Fruit fly (Drosophila melanogaster) whole organism, embryonic: ENCODE measurements around the gene CG4613.

Experiments
- ATbp ChIP-seq: fragments of 200-800 bp; sonication (Bioruptor generic); optimal IDR thresholded peaks from 2 replicates; lab custom pipeline; 2017; ENCODE audit warnings: missing biosample characterization, mild to moderate bottlenecking, missing genetic modification characterization, missing genetic modification reagents
- Asciz ChIP-seq: fragments of 200-800 bp; sonication (Bioruptor generic); optimal IDR thresholded peaks from 2 replicates; lab custom pipeline; 2017; ENCODE audit warnings: missing biosample characterization, mild to moderate bottlenecking, missing genetic modification characterization, missing genetic modification reagents
- Bteb2 ChIP-seq: fragments of 200-800 bp; sonication (Bioruptor generic); optimal IDR thresholded peaks from 2 replicates; lab custom pipeline; 2016; ENCODE audit warnings: missing biosample characterization, missing genetic modification characterization
- CG10147 ChIP-seq: fragments of 200-800 bp; sonication (Bioruptor generic); optimal IDR thresholded peaks from 2 replicates; lab custom pipeline; 2019; ENCODE audit warnings: missing biosample characterization, mild to moderate bottlenecking, missing genetic modification characterization, moderate library complexity
- CG10543 ChIP-seq: fragments of 200-800 bp; sonication (Bioruptor generic); optimal IDR thresholded peaks from 3 replicates; lab custom pipeline; 2017; ENCODE audit warnings: missing biosample characterization, mild to moderate bottlenecking, missing genetic modification characterization, moderate library complexity
- CG11696 ChIP-seq: fragments of 200-800 bp; sonication (Bioruptor generic); IDR thresholded peaks from 2 replicates; pipeline ENCODE4 v1.3.6; 2022; ENCODE audit warnings: missing biosample characterization, missing genetic modification characterization
- CG12769 ChIP-seq: fragments of 200-800 bp; sonication (Bioruptor generic); optimal IDR thresholded peaks from 2 replicates; lab custom pipeline; 2019; ENCODE audit warnings: missing biosample characterization, mild to moderate bottlenecking, missing genetic modification characterization, moderate library complexity
- CG15601 ChIP-seq: fragments of 200-800 bp; sonication (Bioruptor generic); optimal IDR thresholded peaks from 3 replicates; lab custom pipeline; 2019; ENCODE audit warnings: missing biosample characterization, mild to moderate bottlenecking, missing genetic modification characterization, moderate library complexity
- CG2199 ChIP-seq: fragments of 200-800 bp; sonication (Bioruptor generic); IDR thresholded peaks from 3 replicates; pipeline ENCODE4 v1.3.6; 2022; ENCODE audit warnings: missing biosample characterization, missing genetic modification characterization
- CG3065 ChIP-seq: fragments of 200-800 bp; sonication (Bioruptor generic); optimal IDR thresholded peaks from 2 replicates; lab custom pipeline; 2016; ENCODE audit warnings: missing biosample characterization, missing genetic modification characterization
- CG31441 ChIP-seq: fragments of 200-800 bp; sonication (Bioruptor generic); IDR thresholded peaks from 2 replicates; pipeline ENCODE4 v1.3.6; 2022; ENCODE audit warnings: missing biosample characterization, missing genetic modification characterization
- CG3407 ChIP-seq: fragments of 200-800 bp; sonication (Bioruptor generic); optimal IDR thresholded peaks from 2 replicates; lab custom pipeline; 2018; ENCODE audit warnings: missing biosample characterization, mild to moderate bottlenecking, missing genetic modification characterization
- CG34376 ChIP-seq: fragments of 200-800 bp; sonication (Bioruptor generic); optimal IDR thresholded peaks from 2 replicates; lab custom pipeline; 2018; ENCODE audit warnings: missing biosample characterization, mild to moderate bottlenecking, missing genetic modification characterization
- CG4328 ChIP-seq: fragments of 200-800 bp; sonication (Bioruptor generic); optimal IDR thresholded peaks from 3 replicates; lab custom pipeline; 2017; ENCODE audit warnings: missing biosample characterization, missing genetic modification reagents, missing genetic modification characterization
- CG4707 ChIP-seq: fragments of 200-800 bp; sonication (Bioruptor generic); optimal IDR thresholded peaks from 2 replicates; lab custom pipeline; 2018; ENCODE audit warnings: missing biosample characterization, mild to moderate bottlenecking, missing genetic modification characterization, moderate library complexity
- CG4854 ChIP-seq: fragments of 200-800 bp; sonication (Bioruptor generic); optimal IDR thresholded peaks from 2 replicates; lab custom pipeline; 2016; ENCODE audit warnings: missing biosample characterization, missing genetic modification characterization, inconsistent platforms
- CG7372 ChIP-seq: fragments of 200-800 bp; sonication (Bioruptor generic); IDR thresholded peaks from 2 replicates; pipeline ENCODE4 v1.3.6; 2022; ENCODE audit warnings: missing biosample characterization, missing genetic modification characterization
- CG8388 ChIP-seq: fragments of 200-800 bp; sonication (Bioruptor generic); optimal IDR thresholded peaks from 2 replicates; lab custom pipeline; 2019; ENCODE audit warnings: missing biosample characterization, mild to moderate bottlenecking, missing genetic modification characterization, moderate library complexity
- CG8924 ChIP-seq: fragments of 200-800 bp; optimal IDR thresholded peaks from 3 replicates; lab custom pipeline; 2019; ENCODE audit warnings: missing biosample characterization, mild to moderate bottlenecking, missing genetic modification characterization, moderate library complexity
- Ets65A ChIP-seq: fragments of 200-800 bp; sonication (Bioruptor generic); peaks from one replicate; lab custom pipeline; 2016; ENCODE audit warnings: missing biosample characterization, missing genetic modification characterization
- Ets97D ChIP-seq: fragments of 200-800 bp; sonication (Bioruptor generic); optimal IDR thresholded peaks from 3 replicates; lab custom pipeline; 2016; ENCODE audit warnings: missing biosample characterization, missing genetic modification characterization
- GATAe ChIP-seq: fragments of 200-800 bp; sonication (Bioruptor generic); conservative IDR thresholded peaks from 2 replicates; pipeline ENCODE4 v1.3.6; 2022; ENCODE audit warnings: missing biosample characterization, missing genetic modification characterization
- Hsf ChIP-seq: fragments of 200-800 bp; sonication (Bioruptor generic); optimal IDR thresholded peaks from 3 replicates; lab custom pipeline; 2016; ENCODE audit warnings: missing biosample characterization, missing genetic modification characterization
- Jarid2 ChIP-seq: fragments of 200-800 bp; sonication (Bioruptor generic); optimal IDR thresholded peaks from 3 replicates; lab custom pipeline; 2017; ENCODE audit warnings: mild to moderate bottlenecking, missing biosample characterization, missing genetic modification reagents, missing genetic modification characterization
- MESR4 ChIP-seq: fragments of 200-800 bp; sonication (Bioruptor generic); optimal IDR thresholded peaks from 2 replicates; lab custom pipeline; 2018; ENCODE audit warnings: missing biosample characterization, mild to moderate bottlenecking, missing genetic modification characterization, moderate library complexity
- Mes4 ChIP-seq: fragments of 200-800 bp; sonication (Bioruptor generic); optimal IDR thresholded peaks from 2 replicates; lab custom pipeline; 2016; ENCODE audit warnings: missing biosample characterization, missing genetic modification characterization
- Nf-YB ChIP-seq: fragments of 200-800 bp; sonication (Bioruptor generic); optimal IDR thresholded peaks from 3 replicates; lab custom pipeline; 2019; ENCODE audit warnings: missing biosample characterization, mild to moderate bottlenecking, missing genetic modification characterization, moderate library complexity
- Nf-YC ChIP-seq: fragments of 200-800 bp; optimal IDR thresholded peaks from 3 replicates; lab custom pipeline; 2019; ENCODE audit warnings: missing biosample characterization, mild to moderate bottlenecking, missing genetic modification characterization, moderate library complexity
- NfI ChIP-seq: fragments of 200-800 bp; sonication (Bioruptor generic); optimal IDR thresholded peaks from 3 replicates; lab custom pipeline; 2018; ENCODE audit warnings: missing biosample characterization, mild to moderate bottlenecking, missing genetic modification characterization, moderate library complexity
- Ptx1 ChIP-seq: fragments of 200-800 bp; sonication (Bioruptor generic); IDR thresholded peaks from 2 replicates; pipeline ENCODE4 v1.3.6; 2022; ENCODE audit warnings: missing biosample characterization, missing genetic modification characterization
- Six4 ChIP-seq: fragments of 200-800 bp; sonication (Bioruptor generic); optimal IDR thresholded peaks from 2 replicates; lab custom pipeline; 2016; ENCODE audit warnings: missing biosample characterization, missing genetic modification characterization
- bcd ChIP-seq: fragments of 200-800 bp; sonication (Bioruptor generic); optimal IDR thresholded peaks from 2 replicates; lab custom pipeline; 2017; ENCODE audit warnings: missing biosample characterization, mild to moderate bottlenecking, missing genetic modification characterization
- btn ChIP-seq: fragments of 200-800 bp; sonication (Bioruptor generic); optimal IDR thresholded peaks from 2 replicates; lab custom pipeline; 2016; ENCODE audit warnings: missing biosample characterization, missing genetic modification characterization
- crol ChIP-seq: fragments of 200-800 bp; sonication (Bioruptor generic); IDR thresholded peaks from 2 replicates; pipeline ENCODE4 v1.3.6; 2022; ENCODE audit warnings: missing biosample characterization, missing genetic modification characterization
- ewg ChIP-seq: fragments of 200-800 bp; sonication (Bioruptor generic); optimal IDR thresholded peaks from 3 replicates; lab custom pipeline; 2017; ENCODE audit warnings: mild to moderate bottlenecking, missing biosample characterization, missing genetic modification reagents, missing genetic modification characterization
- fd3F ChIP-seq: fragments of 200-800 bp; sonication (Bioruptor generic); optimal IDR thresholded peaks from 2 replicates; lab custom pipeline; 2018; ENCODE audit warnings: missing biosample characterization, mild to moderate bottlenecking, missing genetic modification characterization, moderate library complexity
- fd96Cb ChIP-seq: fragments of 200-800 bp; sonication (Bioruptor generic); optimal IDR thresholded peaks from 2 replicates; lab custom pipeline; 2018; ENCODE audit warnings: missing biosample characterization, mild to moderate bottlenecking, missing genetic modification characterization, moderate library complexity
- gsb ChIP-seq: fragments of 200-800 bp; sonication (Bioruptor generic); IDR thresholded peaks from 2 replicates; pipeline ENCODE4 v1.3.6; 2022; ENCODE audit warnings: missing biosample characterization, missing genetic modification characterization
- hkb ChIP-seq, 2 experiments: fragments of 200-800 bp in 1 of 2; fragments of >200 bp in 1 of 2; sonication (Bioruptor generic) in 1 of 2; IDR thresholded peaks in 1 of 2; optimal IDR thresholded peaks in 1 of 2; 2 replicates each; pipeline versions ENCODE4 v1.3.6 to Lab custom; 2017 to 2022; ENCODE audit warnings: missing biosample characterization in 1 of 2, missing genetic modification characterization in 1 of 2
- hth ChIP-seq: fragments of >200 bp; optimal IDR thresholded peaks from 2 replicates; lab custom pipeline; 2017; ENCODE audit warnings: inconsistent platforms
- ind ChIP-seq: fragments of 200-800 bp; sonication (Bioruptor generic); optimal IDR thresholded peaks from 3 replicates; lab custom pipeline; 2016; ENCODE audit warnings: missing biosample characterization, missing genetic modification characterization
- kah ChIP-seq: fragments of 200-800 bp; sonication (Bioruptor generic); optimal IDR thresholded peaks from 2 replicates; lab custom pipeline; 2018; ENCODE audit warnings: missing biosample characterization, mild to moderate bottlenecking, missing genetic modification characterization
- lab ChIP-seq: fragments of 200-800 bp; sonication (Bioruptor generic); optimal IDR thresholded peaks from 3 replicates; lab custom pipeline; 2017; ENCODE audit warnings: missing biosample characterization, missing genetic modification characterization, mild to moderate bottlenecking, moderate library complexity, missing genetic modification reagents
- mam ChIP-seq: fragments of 200-800 bp; sonication (Bioruptor generic); optimal IDR thresholded peaks from 3 replicates; lab custom pipeline; 2016; ENCODE audit warnings: missing biosample characterization, missing genetic modification characterization
- sens ChIP-seq: fragments of 200-800 bp; sonication (Bioruptor generic); peaks from one replicate; lab custom pipeline; 2016; ENCODE audit warnings: missing biosample characterization, missing genetic modification characterization
- sqz ChIP-seq: fragments of 200-800 bp; sonication (Bioruptor generic); optimal IDR thresholded peaks from 3 replicates; lab custom pipeline; 2018; ENCODE audit warnings: missing biosample characterization, mild to moderate bottlenecking, missing genetic modification characterization
- tap ChIP-seq: fragments of 200-800 bp; optimal IDR thresholded peaks from 3 replicates; lab custom pipeline; 2019; ENCODE audit warnings: missing biosample characterization, mild to moderate bottlenecking, missing genetic modification characterization, moderate library complexity
- vvl ChIP-seq: fragments of 200-800 bp; sonication (Bioruptor generic); IDR thresholded peaks from 2 replicates; pipeline ENCODE4 v1.3.6; 2022; ENCODE audit warnings: missing biosample characterization, missing genetic modification characterization

The CG4613 gene

dm6 chr3L:14544987-14545943, 23.8 kb upstream of the CG4613 start (continued):
- TF ChIP-seq Asciz (peak; percentile 56), fd3F (GFP tag; lab: Kevin White, UChicago) (peak; percentile 21), bcd (GFP tag; lab: Kevin White, UChicago) (peak; percentile 26), btn (GFP tag; lab: Kevin White, UChicago) (peak; percentile 6), Six4 (peak; percentile 23), kah (GFP tag; lab: Kevin White, UChicago) (peak; percentile 37), CG2199 (GFP tag; lab: Robert Waterston, UW) (peak; percentile 64; the same call in 1 of the 3 replicates), Jarid2 (GFP tag; lab: Kevin White, UChicago) (peak; percentile 33), Ets65A (GFP tag; lab: Kevin White, UChicago) (peak; percentile 91), CG11696 (0 out of 2 replicates have a peak, but pooled peaks have one; percentile 28), CG10147 (GFP tag; lab: Kevin White, UChicago) (no peak), CG12769 (tag; lab: Kevin White, UChicago) (peak; percentile 36), mam (GFP tag; lab: Kevin White, UChicago) (no peak), CG8388 (peak; percentile 44), hkb (optimal IDR thresholded peaks at IDR 0.05; lab: Kevin White, UChicago) (no peak), hkb (GFP tag; IDR thresholded peaks at IDR 0.05; lab: Robert Waterston, UW) (no peak; the same call in 1 of the 2 replicates), CG8924 (peak; percentile 69), fd96Cb (tag; lab: Kevin White, UChicago) (peak; percentile 67), tap (tag; lab: Kevin White, UChicago) (peak; percentile 53), CG34376 (GFP tag; lab: Kevin White, UChicago) (peak; percentile 22), CG4707 (no peak), Ets97D (GFP tag; lab: Kevin White, UChicago) (no peak), CG4328 (GFP tag; lab: Kevin White, UChicago) (peak; percentile 33), sens (GFP tag; lab: Kevin White, UChicago) (peak; percentile 85), CG3065 (no peak), CG7372 (GFP tag; lab: Robert Waterston, UW) (no peak), sqz (GFP tag; lab: Kevin White, UChicago) (peak; percentile 42), CG10543 (GFP tag; lab: Kevin White, UChicago) (peak; percentile 24), CG31441 (GFP tag; lab: Robert Waterston, UW) (peak; percentile 74; the same call in 1 of the 2 replicates), ATbp (GFP tag; lab: Kevin White, UChicago) (peak; percentile 25), Ptx1 (GFP tag; lab: Robert Waterston, UW) (peak; percentile 44), Bteb2 (GFP tag; lab: Kevin White, UChicago) (no peak), Mes4 (GFP tag; lab: Kevin White, UChicago) (no peak), crol (GFP tag; lab: Robert Waterston, UW) (no peak), NfI (GFP tag; lab: Kevin White, UChicago) (peak; percentile 24), CG3407 (GFP tag; lab: Kevin White, UChicago) (no peak), Hsf (GFP tag; lab: Kevin White, UChicago) (peak; percentile 30), CG15601 (tag; lab: Kevin White, UChicago) (peak; percentile 48), lab (GFP tag; lab: Kevin White, UChicago) (peak; percentile 58), Nf-YC (tag; lab: Kevin White, UChicago) (peak; percentile 68), CG4854 (GFP tag; lab: Kevin White, UChicago) (no peak), Nf-YB (GFP tag; lab: Kevin White, UChicago) (peak; percentile 47), gsb (GFP tag; lab: Robert Waterston, UW) (0 out of 2 replicates have a peak, but pooled peaks have one; percentile 37), hth (lab: Kevin White, UChicago) (no peak), vvl (GFP tag; lab: Robert Waterston, UW) (peak; percentile 19), GATAe (GFP tag; lab: Robert Waterston, UW) (no peak), ind (GFP tag; lab: Kevin White, UChicago) (peak; percentile 30), ewg (GFP tag; lab: Kevin White, UChicago) (peak; percentile 31), MESR4 (GFP tag; lab: Kevin White, UChicago) (no peak)
